Worm (Caenorhabditis elegans): ENCODE results near the gene fbxc-7.

- TF ChIP-seq nhr-28 (tag; optimal IDR thresholded peaks at IDR 0.05) = no peak
- TF ChIP-seq bed-3 (GFP tag; optimal IDR thresholded peaks at IDR 0.05) = no peak
- TF ChIP-seq elt-3 (tag; optimal IDR thresholded peaks at IDR 0.05) = no peak
- no peak for TF ChIP-seq lin-13 (tag; optimal IDR thresholded peaks at IDR 0.05)
- no peak for TF ChIP-seq elt-1 (tag; optimal IDR thresholded peaks at IDR 0.05; ENCODE audit: borderline replicate concordance, insufficient read depth)
- TF ChIP-seq lsy-2 (tag; optimal IDR thresholded peaks at IDR 0.05) = no peak
- no peak for TF ChIP-seq nhr-237 (tag; optimal IDR thresholded peaks at IDR 0.05)
- TF ChIP-seq nhr-76 (tag; optimal IDR thresholded peaks at IDR 0.05) = no peak
- no peak for TF ChIP-seq unc-120 (tag; optimal IDR thresholded peaks at IDR 0.05; ENCODE audit: poor library complexity, severe bottlenecking)
- no peak for TF ChIP-seq unc-62 (GFP tag; optimal IDR thresholded peaks at IDR 0.05)
- TF ChIP-seq nhr-12 (tag; optimal IDR thresholded peaks at IDR 0.05) = no peak
- TF ChIP-seq ham-2 (GFP tag; optimal IDR thresholded peaks at IDR 0.05) = no peak
- no peak for TF ChIP-seq ztf-11 (tag; optimal IDR thresholded peaks at IDR 0.05)
Observed at ce11 chrII:937265-937664, 17.5 kb upstream of the fbxc-7 start.
